Worm (Caenorhabditis elegans) whole organism, L1 larva: ENCODE results near the gene F07F6.8.

Experiments used
- C16A3.4 ChIP-seq: fragments of 150-350 bp; optimal IDR thresholded peaks from 2 replicates; lab custom pipeline; 2014; ENCODE audit warnings: missing biosample characterization, missing genetic modification characterization
- ceh-82 ChIP-seq, 3 experiments: fragments of 150-350 bp in 1 of 3; sonication (generic microtip) in 2 of 3; optimal IDR thresholded peaks; 2 replicates each; lab custom pipeline; 2014 to 2017; ENCODE audit warnings: missing biosample characterization in 3 of 3, missing genetic modification characterization in 3 of 3
- dpl-1 ChIP-seq, 3 experiments: fragments of 150-350 bp in 2 of 3; sonication (generic microtip) in 1 of 3; optimal IDR thresholded peaks; 2 replicates each; lab custom pipeline; 2014 to 2017; ENCODE audit warnings: missing biosample characterization in 3 of 3, missing genetic modification characterization in 3 of 3, missing genetic modification reagents in 3 of 3
- elt-3 ChIP-seq, 6 experiments: fragments of 150-350 bp in 1 of 6; sonication (generic microtip); optimal IDR thresholded peaks; 2 replicates each; lab custom pipeline; 2017 to 2018; ENCODE audit warnings: missing biosample characterization in 6 of 6, missing genetic modification characterization in 6 of 6, inconsistent platforms in 1 of 6
- fkh-10 ChIP-seq: sonication (generic microtip); optimal IDR thresholded peaks from 2 replicates; lab custom pipeline; 2017; ENCODE audit warnings: missing biosample characterization, missing genetic modification reagents, missing genetic modification characterization
- jun-1 ChIP-seq: fragments of 150-350 bp; optimal IDR thresholded peaks from 2 replicates; lab custom pipeline; 2014; ENCODE audit warnings: missing biosample characterization, missing genetic modification reagents, missing genetic modification characterization
- nhr-11 ChIP-seq: fragments of 150-350 bp; optimal IDR thresholded peaks from 2 replicates; lab custom pipeline; 2014; ENCODE audit warnings: missing biosample characterization, missing genetic modification characterization
- nhr-76 ChIP-seq: sonication (generic microtip); optimal IDR thresholded peaks from 2 replicates; lab custom pipeline; 2017; ENCODE audit warnings: missing biosample characterization, missing genetic modification characterization
- nhr-77 ChIP-seq: fragments of 150-350 bp; optimal IDR thresholded peaks from 2 replicates; lab custom pipeline; 2014; ENCODE audit warnings: missing biosample characterization, missing genetic modification characterization
- snpc-4 ChIP-seq: fragments of 150-350 bp; optimal IDR thresholded peaks from 2 replicates; lab custom pipeline; 2014; ENCODE audit warnings: missing biosample characterization, missing genetic modification characterization
- unc-62 ChIP-seq: fragments of 150-350 bp; optimal IDR thresholded peaks from 2 replicates; lab custom pipeline; 2014; ENCODE audit warnings: missing biosample characterization, missing genetic modification reagents, missing genetic modification characterization
- xbp-1 ChIP-seq: sonication (generic microtip); optimal IDR thresholded peaks from 2 replicates; lab custom pipeline; 2016; ENCODE audit warnings: missing genetic modification characterization, missing compliant biosample characterization
- zag-1 ChIP-seq: fragments of 150-350 bp; optimal IDR thresholded peaks from 2 replicates; lab custom pipeline; 2014; ENCODE audit warnings: missing biosample characterization, missing genetic modification characterization

DNA sequence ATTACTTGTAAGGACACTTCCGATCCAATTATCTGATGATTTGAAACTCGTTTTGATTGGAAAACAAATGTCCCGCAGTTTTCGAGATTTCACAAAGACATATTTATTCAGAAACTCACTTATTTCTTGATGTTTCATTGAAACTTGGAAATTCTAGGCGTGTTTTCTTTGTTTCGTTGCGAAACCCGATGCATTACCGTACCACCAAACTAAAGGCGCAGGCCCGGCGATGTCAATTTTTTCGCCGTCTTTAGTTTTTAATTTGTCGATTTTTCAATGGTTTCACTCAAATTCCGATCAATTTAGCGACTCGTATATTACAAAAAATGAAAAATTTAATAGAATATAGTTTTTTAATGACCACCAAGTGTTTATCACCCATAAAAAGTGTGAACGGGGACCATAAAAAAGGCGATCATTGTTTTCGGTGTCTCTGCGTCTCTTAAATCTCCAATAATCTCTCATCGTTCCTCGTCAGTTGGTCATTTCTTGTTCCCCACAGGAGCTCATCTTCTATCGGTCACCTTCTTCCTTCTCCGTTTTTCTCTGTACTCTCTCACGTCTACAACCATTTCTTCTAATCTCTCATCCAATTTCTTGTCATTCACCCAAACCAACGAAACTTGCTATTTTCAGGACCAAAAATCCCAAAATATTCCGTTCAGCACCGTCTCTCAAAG lies 40.3 kb upstream of the F07F6.8 start, which contains the start of gene clr-1:
- TF ChIP-seq dpl-1 (GFP tag; optimal IDR thresholded peaks at IDR 0.05; lab: Kevin White, UChicago): no peak
- no peak for TF ChIP-seq zag-1 (tag; lab: Kevin White, UChicago)
- TF ChIP-seq xbp-1 (tag; lab: Kevin White, UChicago): no peak
- no peak for TF ChIP-seq unc-62 (GFP tag; lab: Kevin White, UChicago)
- no peak for TF ChIP-seq nhr-11 (tag; lab: Kevin White, UChicago)
- no peak for TF ChIP-seq snpc-4
- no peak for TF ChIP-seq fkh-10
- no peak for TF ChIP-seq nhr-76 (tag; lab: Kevin White, UChicago)
- no peak for TF ChIP-seq nhr-77 (tag; lab: Kevin White, UChicago)
- TF ChIP-seq C16A3.4 (tag; lab: Kevin White, UChicago): no peak
- no peak for TF ChIP-seq jun-1 (tag; lab: Kevin White, UChicago)
- no peak for TF ChIP-seq elt-3 (tag; optimal IDR thresholded peaks at IDR 0.05; lab: Kevin White, UChicago)
- no peak for TF ChIP-seq ceh-82 (tag; optimal IDR thresholded peaks at IDR 0.05; lab: Kevin White, UChicago)
